Worm (Caenorhabditis elegans): ENCODE measurements around the gene ZC262.2.

DNA sequence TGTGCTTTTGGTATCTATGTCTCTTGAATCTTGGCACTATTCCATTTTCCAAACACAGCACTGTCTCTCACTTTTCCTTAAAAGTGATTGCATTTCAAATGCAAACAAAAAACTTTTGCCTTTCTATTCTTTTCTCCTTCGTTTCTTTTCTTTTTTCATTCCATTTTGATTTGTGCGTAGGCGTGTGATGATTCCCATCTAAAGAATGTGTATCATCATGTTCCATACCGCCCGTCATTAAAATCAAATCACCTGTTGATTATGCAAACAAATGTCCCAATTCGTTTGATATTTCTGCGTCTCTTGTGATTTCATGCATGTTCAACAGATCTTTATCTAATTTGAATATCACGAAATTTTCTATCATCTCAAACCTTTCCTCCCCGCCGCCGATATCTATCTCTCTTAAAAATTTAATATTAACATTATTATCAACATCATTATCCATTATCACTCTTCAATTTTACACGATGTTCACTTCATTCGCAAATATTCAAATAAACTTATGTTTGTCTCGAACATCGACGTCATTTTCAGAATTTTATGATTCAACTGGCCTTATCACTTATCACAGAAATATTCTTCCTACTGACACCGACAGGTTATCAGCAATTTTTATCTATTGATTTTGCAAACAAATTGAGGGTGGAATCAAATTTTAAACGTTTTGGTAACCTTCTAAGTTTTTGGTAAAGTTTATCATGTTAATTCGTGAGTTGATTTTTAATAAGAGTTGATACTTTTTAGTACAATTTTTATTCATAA is 40.4 kb upstream of the ZC262.2 start:
- TF ChIP-seq dao-5 (tag; optimal IDR thresholded peaks at IDR 0.05): no peak
- TF ChIP-seq him-1 (tag; optimal IDR thresholded peaks at IDR 0.05): no peak
- no peak for TF ChIP-seq W03F9.2 (tag; optimal IDR thresholded peaks at IDR 0.05)

All from whole organism, L4/young adult.